Fruit fly (Drosophila melanogaster): ENCODE results near the gene eEF1delta.
A peak's percentile ranks its signal among the peaks of the same experiment; 100 is the strongest.

eEF1delta gene

dm6 chr2L:10232152-10232816, at the start of gene eEF1delta:
Gene eEF1delta (plus strand): TSS chr2L:10232507.
- no peak for TF ChIP-seq CTCF (optimal IDR thresholded peaks at IDR 0.05)
- no peak for TF ChIP-seq CG8478 (optimal IDR thresholded peaks at IDR 0.05)

dm6 chr2L:10191396-10191795, 40.9 kb upstream of the eEF1delta start, which contains the start of gene Fum4:
Gene Fum4 (minus strand): TSS chr2L:10191496.
- TF ChIP-seq CG8478 (optimal IDR thresholded peaks at IDR 0.05) (no peak), CTCF (optimal IDR thresholded peaks at IDR 0.05) (no peak)

- TF ChIP-seq CTCF (optimal IDR thresholded peaks at IDR 0.05): no peak
- TF ChIP-seq CG8478 (optimal IDR thresholded peaks at IDR 0.05): no peak
These were observed 33.4 kb upstream of the eEF1delta start, which contains the start of gene Sur for dm6 chr2L:10198911-10199310. Gene Sur (minus strand): TSS chr2L:10199117.

- TF ChIP-seq CTCF (optimal IDR thresholded peaks at IDR 0.05) (peak; percentile 34 to 52), CG8478 (optimal IDR thresholded peaks at IDR 0.05) (no peak)
These were observed 31.5 kb upstream of the eEF1delta start, which contains the start of the genes Ripalpha and RpL7 for dm6 chr2L:10200847-10201246. Gene Ripalpha (minus strand): TSS chr2L:10200974. Gene RpL7 (plus strand): TSS chr2L:10201004.

DNA sequence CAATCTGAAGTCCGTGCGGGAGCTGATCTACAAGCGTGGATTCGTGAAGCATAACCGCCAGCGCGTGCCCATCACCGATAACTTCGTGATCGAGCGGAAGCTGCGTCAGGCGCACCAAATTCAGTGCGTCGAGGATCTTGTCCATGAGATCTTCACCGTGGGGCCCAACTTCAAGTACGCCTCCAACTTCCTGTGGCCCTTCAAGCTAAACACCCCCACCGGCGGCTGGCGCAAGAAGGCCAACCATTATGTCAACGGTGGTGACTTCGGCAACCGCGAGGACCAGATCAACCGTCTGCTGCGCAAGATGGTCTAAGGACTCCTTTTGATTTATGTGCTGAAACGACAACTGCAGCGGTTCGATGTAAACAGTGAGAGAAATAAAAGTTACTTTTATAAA, 30.6 kb upstream of the eEF1delta start:
- no peak for TF ChIP-seq CG8478 (optimal IDR thresholded peaks at IDR 0.05)
- TF ChIP-seq CTCF (optimal IDR thresholded peaks at IDR 0.05): no peak

- no peak for TF ChIP-seq CTCF (optimal IDR thresholded peaks at IDR 0.05)
These were observed 28.3 kb upstream of the eEF1delta start, which contains the start of gene CG34159 for dm6 chr2L:10203933-10204509. Gene CG34159 (minus strand): TSS chr2L:10204317.

DNA sequence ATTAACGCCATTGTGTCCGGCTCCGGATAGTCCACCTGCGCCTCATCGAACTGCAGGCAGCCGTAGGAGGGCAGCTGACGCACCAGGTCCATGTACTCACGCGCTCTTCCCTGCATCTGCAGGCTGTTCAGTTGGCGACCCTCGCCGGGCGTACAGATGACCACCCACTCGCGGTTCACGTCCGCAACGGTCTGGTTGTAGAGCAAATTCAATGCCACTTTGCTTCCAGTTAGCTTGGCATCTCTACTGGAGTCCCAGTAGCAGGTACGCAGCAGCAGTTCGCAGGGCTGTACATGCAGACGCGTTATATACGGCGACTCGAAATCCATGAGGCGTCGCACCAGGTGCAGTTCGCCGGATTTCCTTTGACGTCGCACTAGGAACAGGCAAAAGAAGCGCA, 26.4 kb upstream of the eEF1delta start:
- TF ChIP-seq CG8478 (optimal IDR thresholded peaks at IDR 0.05) (no peak), CTCF (optimal IDR thresholded peaks at IDR 0.05) (no peak)

- TF ChIP-seq CG8478 (optimal IDR thresholded peaks at IDR 0.05) (no peak), CTCF (optimal IDR thresholded peaks at IDR 0.05) (no peak)
These were observed 25.6 kb upstream of the eEF1delta start, which contains the start of gene Snx17 for dm6 chr2L:10206633-10207162. Gene Snx17 (minus strand): TSS chr2L:10206961.

- no peak for TF ChIP-seq CG8478 (optimal IDR thresholded peaks at IDR 0.05)
- TF ChIP-seq CTCF (optimal IDR thresholded peaks at IDR 0.05): no peak
These were observed 23.2 kb upstream of the eEF1delta start, which contains the start of gene CG5731 for dm6 chr2L:10208799-10209794. Gene CG5731 (minus strand): TSS chr2L:10209744.

dm6 chr2L:10210631-10211557, 21.4 kb upstream of the eEF1delta start, which contains the start of the genes CG5727 and ath:
Gene CG5727 (minus strand): TSS chr2L:10210681.
Gene ath (plus strand): TSS chr2L:10211143.
- TF ChIP-seq CTCF (optimal IDR thresholded peaks at IDR 0.05) (no peak), CG8478 (optimal IDR thresholded peaks at IDR 0.05) (no peak)

dm6 chr2L:10220010-10220409, 12.3 kb upstream of the eEF1delta start:
- TF ChIP-seq CG8478 (optimal IDR thresholded peaks at IDR 0.05) (no peak), CTCF (optimal IDR thresholded peaks at IDR 0.05) (no peak)

DNA sequence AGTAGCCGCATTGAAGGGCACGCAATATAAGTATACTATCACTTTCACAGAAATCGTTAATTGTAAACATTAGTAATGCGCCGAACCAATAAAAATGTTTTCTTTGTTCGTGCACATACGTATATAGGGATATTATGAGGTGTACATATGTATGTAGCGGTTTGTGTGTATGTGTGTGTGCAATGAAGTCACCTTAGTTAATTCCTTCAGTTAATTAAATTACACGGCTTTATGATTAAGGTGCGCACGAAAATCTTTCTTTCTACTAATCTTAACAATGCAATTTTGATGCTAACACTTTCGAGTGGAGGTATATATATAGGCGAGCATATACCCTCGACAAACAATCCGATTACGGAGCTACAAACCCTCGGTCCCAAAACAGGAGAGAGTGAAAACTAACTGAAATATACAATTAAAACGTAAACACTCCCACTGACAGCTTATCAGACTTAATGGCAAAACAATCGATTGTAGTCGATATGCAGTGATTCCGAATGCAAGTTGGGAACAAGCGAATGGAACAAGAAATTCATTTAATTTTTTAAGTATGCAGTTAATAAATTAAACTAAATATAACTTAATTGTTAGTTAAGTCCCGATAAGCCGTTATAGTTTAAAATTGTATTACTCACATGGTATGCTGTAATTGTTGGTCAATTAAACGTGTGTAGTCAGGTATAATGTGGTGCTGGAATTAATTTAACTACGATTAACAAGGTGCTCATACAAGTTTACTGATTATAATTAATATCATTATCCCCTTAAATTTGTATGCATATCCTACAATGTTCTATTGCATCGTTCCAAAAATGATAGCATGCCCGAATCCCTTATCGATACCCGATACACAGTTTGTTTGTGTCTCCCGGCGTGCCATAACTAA, 11.6 kb upstream of the eEF1delta start, which contains the start of the genes Npc1a and Prosalpha6:
TSS of gene Npc1a (minus strand) at position 716 of the 886 bp plus-strand sequence.
TSS of gene Prosalpha6 (plus strand) at position 851 of the 886 bp plus-strand sequence.
- TF ChIP-seq CTCF (optimal IDR thresholded peaks at IDR 0.05) (no peak), CG8478 (optimal IDR thresholded peaks at IDR 0.05) (no peak)

DNA sequence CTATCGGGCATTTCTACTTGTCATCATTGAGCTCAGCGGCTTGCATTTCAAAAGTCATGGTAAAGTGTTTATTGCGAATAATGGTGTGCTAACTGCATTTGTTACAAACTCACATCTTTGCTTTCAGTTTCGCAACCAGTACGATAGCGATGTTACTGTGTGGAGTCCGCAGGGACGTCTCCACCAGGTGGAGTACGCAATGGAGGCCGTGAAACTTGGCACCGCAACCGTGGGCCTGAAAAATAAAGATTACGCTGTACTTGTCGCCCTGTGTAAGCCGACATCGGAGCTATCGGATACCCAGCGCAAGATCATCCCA, 11.0 kb upstream of the eEF1delta start:
- TF ChIP-seq CTCF (optimal IDR thresholded peaks at IDR 0.05): no peak
- no peak for TF ChIP-seq CG8478 (optimal IDR thresholded peaks at IDR 0.05)

All from S2 (cell line).